Fruit fly (Drosophila melanogaster): ENCODE measurements around the gene CG33502.

DNA sequence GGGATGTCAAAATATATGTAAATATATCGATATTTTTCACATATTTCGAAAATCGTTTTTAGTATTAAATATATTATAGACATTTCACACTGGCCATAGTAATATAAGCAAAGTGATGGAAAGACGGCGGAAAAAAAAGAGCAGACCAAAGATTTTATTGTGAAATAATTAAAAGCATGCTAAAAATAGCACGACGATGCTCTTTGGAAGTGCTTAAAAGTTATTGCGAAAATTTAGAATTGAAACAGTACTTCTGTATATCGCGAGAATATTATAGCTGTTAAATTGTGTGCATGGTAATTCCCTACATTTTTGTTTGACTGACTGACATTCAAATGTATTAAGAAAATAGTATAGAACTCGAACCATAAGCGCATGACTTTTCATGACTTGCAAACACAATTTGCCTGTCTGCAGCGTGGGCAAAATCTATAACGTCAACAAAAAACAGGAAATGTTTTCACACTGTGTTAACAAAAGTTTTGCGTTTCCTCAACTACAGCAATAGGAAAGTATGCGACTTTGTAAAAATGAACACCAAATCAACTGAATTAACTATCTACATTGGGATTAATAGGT, 18.9 kb upstream of the CG33502 start:
- TF ChIP-seq CG11617 (GFP tag; optimal IDR thresholded peaks at IDR 0.05) = no peak
- TF ChIP-seq bab1 (GFP tag; optimal IDR thresholded peaks at IDR 0.05) = no peak
- TF ChIP-seq Mnt (GFP tag; optimal IDR thresholded peaks at IDR 0.05) = no peak
- TF ChIP-seq Crg-1 (GFP tag; optimal IDR thresholded peaks at IDR 0.05) = no peak
- no peak for TF ChIP-seq CG7101 (tag; optimal IDR thresholded peaks at IDR 0.05)
- no peak for TF ChIP-seq toe (GFP tag; optimal IDR thresholded peaks at IDR 0.05)
- TF ChIP-seq CG33017 (tag; optimal IDR thresholded peaks at IDR 0.05) = no peak

Data from whole organism, adult.